Fruit fly (Drosophila melanogaster) whole organism, prepupa: ENCODE measurements around the gene vig2.
"Not testable (repeated sequence)": the region's sequence is repeated elsewhere in the genome, so short reads cannot be mapped to it uniquely, and the experiment has no call there.

Source experiments
- Blimp-1 ChIP-seq: fragments of 200-800 bp; sonication (Bioruptor generic); optimal IDR thresholded peaks from 3 replicates; lab custom pipeline; 2017; ENCODE audit warnings: missing biosample characterization, missing genetic modification characterization, mild to moderate bottlenecking, moderate library complexity, missing genetic modification reagents
- CG3032 ChIP-seq: fragments of 200-800 bp; optimal IDR thresholded peaks from 2 replicates; lab custom pipeline; 2019; ENCODE audit warnings: missing biosample characterization, mild to moderate bottlenecking, missing genetic modification characterization, moderate library complexity
- CG3919 ChIP-seq: fragments of 200-800 bp; sonication (Bioruptor generic); optimal IDR thresholded peaks from 3 replicates; lab custom pipeline; 2016; ENCODE audit warnings: missing biosample characterization, missing genetic modification characterization
- CG6792 ChIP-seq: fragments of 200-800 bp; sonication (Bioruptor generic); optimal IDR thresholded peaks from 3 replicates; lab custom pipeline; 2016; ENCODE audit warnings: missing biosample characterization, missing genetic modification characterization
- CG8119 ChIP-seq: fragments of 200-800 bp; sonication (Bioruptor generic); IDR thresholded peaks from 3 replicates; pipeline ENCODE4 v1.3.6; 2022; ENCODE audit warnings: missing biosample characterization, missing genetic modification characterization
- fd59A ChIP-seq: fragments of 200-800 bp; sonication (Bioruptor generic); optimal IDR thresholded peaks from 2 replicates; lab custom pipeline; 2017; ENCODE audit warnings: missing biosample characterization, mild to moderate bottlenecking, missing genetic modification characterization, missing genetic modification reagents

dm6 chr3R:25131042-25131441, 7.9 kb downstream of the vig2 start, which contains the start of gene Bili:
- TF ChIP-seq CG3032 (tag; lab: Kevin White, UChicago); CG8119 (GFP tag; lab: Robert Waterston, UW); fd59A; Blimp-1 (GFP tag; lab: Kevin White, UChicago); CG6792 (GFP tag; lab: Kevin White, UChicago); CG3919 (GFP tag; lab: Kevin White, UChicago): not testable (repeated sequence)
